Worm (Caenorhabditis elegans): ENCODE measurements around the gene scl-15.

The scl-15 gene

DNA sequence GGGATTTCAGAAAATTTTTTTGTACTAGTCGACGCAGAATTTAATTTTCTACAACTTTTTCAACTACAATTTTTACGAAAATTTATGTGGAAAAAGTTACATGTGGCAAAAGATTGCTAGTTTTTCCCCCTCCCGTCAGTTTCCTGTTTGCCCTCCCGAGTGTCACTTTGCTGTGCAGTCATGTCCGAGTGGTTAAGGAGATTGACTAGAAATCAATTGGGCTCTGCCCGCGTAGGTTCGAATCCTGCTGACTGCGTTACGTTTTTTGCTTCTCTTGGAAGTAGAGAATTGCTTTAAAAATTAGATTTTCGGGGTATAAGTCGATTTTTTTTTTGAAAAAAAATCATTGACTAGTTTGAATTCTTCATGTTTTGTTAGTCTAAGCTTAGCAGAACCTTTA lies 16.6 kb downstream of the scl-15 start (continued):
- TF ChIP-seq lin-26 (GFP tag; IDR thresholded peaks at IDR 0.05) (peak; percentile 80; the same call in 1 of the 2 replicates), ztf-6 (GFP tag; IDR thresholded peaks at IDR 0.05) (no peak), madf-6 (GFP tag; IDR thresholded peaks at IDR 0.05) (no peak), rpc-1 (optimal IDR thresholded peaks at IDR 0.05) (peak; percentile 65), rpc-1 (tag; optimal IDR thresholded peaks at IDR 0.05) (peak; percentile 78), attf-6 (GFP tag; IDR thresholded peaks at IDR 0.05) (no peak), F33H1.4 (GFP tag; IDR thresholded peaks at IDR 0.05) (no peak), ekl-4 (GFP tag; IDR thresholded peaks at IDR 0.05) (no peak), zim-3 (tag; optimal IDR thresholded peaks at IDR 0.05) (no peak), nhr-27 (tag; optimal IDR thresholded peaks at IDR 0.05) (no peak), C06A6.2 (GFP tag; conservative IDR thresholded peaks at IDR 0.05) (no peak), lsy-27 (tag; optimal IDR thresholded peaks at IDR 0.05; ENCODE audit: borderline replicate concordance, insufficient read depth) (no peak), lag-1 (GFP tag; IDR thresholded peaks at IDR 0.05) (no peak), egl-44 (GFP tag; IDR thresholded peaks at IDR 0.05) (no peak), egl-18 (GFP tag; IDR thresholded peaks at IDR 0.05) (no peak), zfh-2 (GFP tag; conservative IDR thresholded peaks at IDR 0.05) (no peak), Y53F4B.3 (GFP tag; IDR thresholded peaks at IDR 0.05) (no peak), B0035.1 (tag; optimal IDR thresholded peaks at IDR 0.05) (no peak), bed-2 (GFP tag; IDR thresholded peaks at IDR 0.05) (no peak), F57C9.4 (tag; optimal IDR thresholded peaks at IDR 0.05) (no peak), T07F8.4 (tag; optimal IDR thresholded peaks at IDR 0.05) (no peak), xnd-1 (tag; optimal IDR thresholded peaks at IDR 0.05) (no peak), attf-5 (GFP tag; optimal IDR thresholded peaks at IDR 0.05) (peak; percentile 32), Y79H2A.3 (GFP tag; conservative IDR thresholded peaks at IDR 0.05) (no peak), F23B12.7 (tag; optimal IDR thresholded peaks at IDR 0.05; ENCODE audit: insufficient read depth) (no peak), rcor-1 (GFP tag; IDR thresholded peaks at IDR 0.05) (no peak), Y56A3A.18 (GFP tag; IDR thresholded peaks at IDR 0.05) (no peak), aptf-3 (GFP tag; IDR thresholded peaks at IDR 0.05) (no peak), sea-2 (GFP tag; IDR thresholded peaks at IDR 0.05) (no peak), cebp-2 (GFP tag; IDR thresholded peaks at IDR 0.05) (no peak), madf-10 (tag; optimal IDR thresholded peaks at IDR 0.05) (no peak), ztf-26 (tag; optimal IDR thresholded peaks at IDR 0.05) (no peak), T26A5.8 (tag; optimal IDR thresholded peaks at IDR 0.05) (no peak), madf-3 (GFP tag; IDR thresholded peaks at IDR 0.05) (no peak), F52B5.7 (tag; optimal IDR thresholded peaks at IDR 0.05) (no peak), ets-4 (GFP tag; optimal IDR thresholded peaks at IDR 0.05) (no peak), ceh-91 (GFP tag; IDR thresholded peaks at IDR 0.05) (no peak), nhr-80 (tag; optimal IDR thresholded peaks at IDR 0.05) (no peak), aptf-2 (GFP tag; conservative IDR thresholded peaks at IDR 0.05) (no peak), ztf-3 (GFP tag; optimal IDR thresholded peaks at IDR 0.05) (no peak), chd-7 (tag; optimal IDR thresholded peaks at IDR 0.05) (peak; percentile 14), ama-1 (optimal IDR thresholded peaks at IDR 0.05) (no peak), ama-1 (GFP tag; optimal IDR thresholded peaks at IDR 0.05) (peak; percentile 16 to 25), egrh-3 (GFP tag; IDR thresholded peaks at IDR 0.05) (no peak), C17E4.6 (GFP tag; IDR thresholded peaks at IDR 0.05) (no peak), die-1 (tag; optimal IDR thresholded peaks at IDR 0.05) (peak; percentile 47), snpc-4 (GFP tag; optimal IDR thresholded peaks at IDR 0.05) (no peak), snpc-4 (tag; optimal IDR thresholded peaks at IDR 0.05) (peak in 1 of 4 experiments; percentile 37), dox-1 (GFP tag; IDR thresholded peaks at IDR 0.05) (0 out of 2 replicates have a peak, but pooled peaks have one; percentile 31), hmg-20 (GFP tag; IDR thresholded peaks at IDR 0.05) (no peak), nhr-120 (GFP tag; IDR thresholded peaks at IDR 0.05) (no peak), Y95B8A.8 (GFP tag; IDR thresholded peaks at IDR 0.05) (no peak)
